Fruit fly (Drosophila melanogaster) whole organism, embryonic: Measurements from ENCODE around the gene CG14664.

Experiments used
- CG18599 ChIP-seq: fragments of 200-800 bp; sonication (Bioruptor generic); optimal IDR thresholded peaks from 3 replicates; lab custom pipeline; 2017; ENCODE audit warnings: missing biosample characterization, missing genetic modification characterization, mild to moderate bottlenecking, moderate library complexity, missing genetic modification reagents
- CG30431 ChIP-seq: fragments of 200-800 bp; sonication (Bioruptor generic); optimal IDR thresholded peaks from 2 replicates; lab custom pipeline; 2017; ENCODE audit warnings: missing biosample characterization, missing genetic modification characterization
- CkIIα-i1 ChIP-seq: fragments of 200-800 bp; sonication (Bioruptor generic); IDR thresholded peaks from 2 replicates; pipeline ENCODE4 v1.3.6; 2022; ENCODE audit warnings: missing biosample characterization, missing genetic modification characterization
- dpn ChIP-seq, 2 experiments: fragments of 200-800 bp; sonication (Bioruptor generic); optimal IDR thresholded peaks; 3 replicates each; lab custom pipeline; 2016; ENCODE audit warnings: missing biosample characterization in 2 of 2, missing genetic modification characterization in 2 of 2
- pum ChIP-seq: fragments of 200-800 bp; sonication (Bioruptor generic); optimal IDR thresholded peaks from 2 replicates; lab custom pipeline; 2016; ENCODE audit warnings: missing biosample characterization, missing genetic modification characterization

DNA sequence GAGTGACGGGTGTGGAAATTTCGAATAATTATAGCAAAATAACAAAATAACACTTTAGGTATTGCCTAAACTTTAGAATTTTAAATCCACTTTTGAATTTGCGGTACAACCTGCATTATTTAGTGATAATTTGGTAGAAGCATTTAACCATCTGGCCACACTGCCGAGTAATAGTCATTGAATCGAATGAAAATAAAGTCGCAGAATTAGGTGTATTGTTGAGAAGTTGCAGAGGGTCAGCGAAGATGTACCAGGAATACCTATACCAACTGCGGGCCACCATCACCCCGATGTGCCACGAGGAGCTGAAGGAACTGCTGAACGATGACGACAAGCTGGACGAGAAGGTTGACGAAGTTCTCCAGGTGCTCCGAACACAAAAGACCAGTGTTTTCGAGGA lies 2.1 kb downstream of the CG14664 start, which contains the start of gene Vps37B:
- TF ChIP-seq pum (GFP tag; lab: Kevin White, UChicago) (no peak), dpn (GFP tag; optimal IDR thresholded peaks at IDR 0.05; lab: Kevin White, UChicago) (no peak), CG30431 (GFP tag; lab: Kevin White, UChicago) (no peak), CkIIα-i1 (GFP tag; lab: Robert Waterston, UW) (no peak), CG18599 (GFP tag; lab: Kevin White, UChicago) (no peak)
